Worm (Caenorhabditis elegans): ENCODE measurements around the gene ttr-33.

- TF ChIP-seq lin-39 (tag; optimal IDR thresholded peaks at IDR 0.05) (no peak), egl-27 (tag; optimal IDR thresholded peaks at IDR 0.05) (no peak), mef-2 (tag; optimal IDR thresholded peaks at IDR 0.05) (no peak), unc-62 (GFP tag; optimal IDR thresholded peaks at IDR 0.05) (no peak), unc-130 (tag; optimal IDR thresholded peaks at IDR 0.05) (no peak), nhr-28 (tag; optimal IDR thresholded peaks at IDR 0.05) (no peak), alr-1 (tag; optimal IDR thresholded peaks at IDR 0.05; ENCODE audit: borderline replicate concordance) (no peak), elt-2 (tag; optimal IDR thresholded peaks at IDR 0.05) (no peak)
These were observed 11.9 kb downstream of the ttr-33 start for ce11 chrV:7825836-7826235.

Measured in whole organism, L1 larva.